Comparison of ENCODE assay signal across 3 fruit fly cellular contexts in the genomic region with DNA sequence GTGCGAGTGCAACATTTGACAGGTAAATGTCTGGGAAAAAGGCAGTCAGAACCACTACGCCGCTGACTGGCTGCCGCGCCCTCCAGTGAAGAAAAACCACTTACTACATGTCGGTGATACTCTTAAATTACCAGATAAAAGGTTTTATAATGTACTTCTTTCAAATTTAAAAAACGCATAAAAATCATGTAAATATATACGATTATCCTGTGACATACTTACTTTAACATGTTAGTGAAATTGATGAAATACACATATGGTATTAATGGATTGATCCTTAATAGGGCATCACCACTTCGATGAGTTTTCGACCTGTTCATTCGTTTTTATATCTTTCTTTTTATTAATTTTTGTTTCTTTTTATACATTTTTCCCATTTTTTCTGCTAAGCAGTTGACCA.
TF ChIP-seq lines count a peak whose summit lies in the region.

No protein-coding gene starts in this region.

- no peak for TF ChIP-seq CTCF in whole organism, embryonic (GFP tag; optimal IDR thresholded peaks at IDR 0.05; lab: Kevin White, UChicago)

TF ChIP-seq in whole organism, embryonic, 481 proteins besides CTCF, POLR2A, EP300 and RAD21:
- TF ChIP-seq zfh1 (GFP tag; IDR thresholded peaks at IDR 0.05; lab: Robert Waterston, UW) (no peak), D19A (tag; optimal IDR thresholded peaks at IDR 0.05; lab: Kevin White, UChicago) (peak; percentile 92), CG2712 (tag; optimal IDR thresholded peaks at IDR 0.05; lab: Kevin White, UChicago) (no peak), gem (tag; optimal IDR thresholded peaks at IDR 0.05; lab: Kevin White, UChicago) (peak; percentile 15), sens (GFP tag; lab: Kevin White, UChicago) (peak; percentile 41), dmrt99B (tag; optimal IDR thresholded peaks at IDR 0.05; lab: Kevin White, UChicago) (peak; percentile 2), chm (GFP tag; IDR thresholded peaks at IDR 0.05; lab: Robert Waterston, UW) (no peak), Deaf1 (tag; optimal IDR thresholded peaks at IDR 0.05; lab: Kevin White, UChicago) (no peak), CG12219 (GFP tag; optimal IDR thresholded peaks at IDR 0.05; lab: Kevin White, UChicago) (no peak)

TF ChIP-seq in whole organism, prepupa, 60 proteins besides CTCF, POLR2A, EP300 and RAD21:
- TF ChIP-seq topi (GFP tag; optimal IDR thresholded peaks at IDR 0.05; lab: Kevin White, UChicago) (no peak), Sox102F (GFP tag; optimal IDR thresholded peaks at IDR 0.05; lab: Kevin White, UChicago) (peak; percentile 10), Eip78C (GFP tag; lab: Kevin White, UChicago) (peak; percentile 28), svp (GFP tag; lab: Kevin White, UChicago) (peak; percentile 46), CG10631 (GFP tag; optimal IDR thresholded peaks at IDR 0.05; lab: Kevin White, UChicago) (no peak), esn (GFP tag; optimal IDR thresholded peaks at IDR 0.05; lab: Kevin White, UChicago) (peak; percentile 7)

TF ChIP-seq in whole organism, wandering third instar larva, 38 proteins besides CTCF, POLR2A, EP300 and RAD21:
- no peak for TF ChIP-seq Mio (GFP tag; optimal IDR thresholded peaks at IDR 0.05; lab: Kevin White, UChicago)
- TF ChIP-seq woc (GFP tag; optimal IDR thresholded peaks at IDR 0.05; lab: Kevin White, UChicago), result peak; percentile 12
TF ChIP-seq in whole organism, wandering third instar larva: peak in this region for 1.
